Worm (Caenorhabditis elegans) whole organism, young adult: Measurements from ENCODE around the gene unc-10.

ENCODE experiments used
- C06A6.2 ChIP-seq: fragments of 200-800 bp; sonication (Bioruptor generic); conservative IDR thresholded peaks from 2 replicates; pipeline ENCODE4 v1.3.6; 2022; ENCODE audit warnings: missing genetic modification characterization, missing compliant biosample characterization
- D2030.7 ChIP-seq: fragments of 200-800 bp; sonication (Bioruptor generic); IDR thresholded peaks from 2 replicates; pipeline ENCODE4 v1.3.6; 2022; ENCODE audit warnings: missing genetic modification reagents, missing genetic modification characterization, missing compliant biosample characterization
- F22D6.2 ChIP-seq: sonication (generic microtip); optimal IDR thresholded peaks from 2 replicates; lab custom pipeline; 2016; ENCODE audit warnings: mild to moderate bottlenecking, missing genetic modification characterization, missing compliant biosample characterization
- F37B4.10 ChIP-seq: fragments of 200-800 bp; sonication (Bioruptor generic); IDR thresholded peaks from 2 replicates; pipeline ENCODE4 v1.3.6; 2022; ENCODE audit warnings: missing genetic modification characterization, missing compliant biosample characterization
- F49E8.2 ChIP-seq: sonication (generic microtip); optimal IDR thresholded peaks from 3 replicates; lab custom pipeline; 2017; ENCODE audit warnings: missing genetic modification characterization, mild to moderate bottlenecking, missing compliant biosample characterization, antibody characterized with exemption, moderate library complexity; ENCODE audit not compliant: insufficient read depth
- F52B5.7 ChIP-seq: sonication (generic microtip); optimal IDR thresholded peaks from 2 replicates; lab custom pipeline; 2016; ENCODE audit warnings: mild to moderate bottlenecking, missing genetic modification characterization, missing compliant biosample characterization
- K11D2.4 ChIP-seq: fragments of 200-800 bp; sonication (Bioruptor generic); IDR thresholded peaks from 2 replicates; pipeline ENCODE4 v1.3.6; 2022; ENCODE audit warnings: missing genetic modification reagents, missing genetic modification characterization, missing compliant biosample characterization
- Y53F4B.3 ChIP-seq: fragments of 200-800 bp; sonication (Bioruptor generic); IDR thresholded peaks from 2 replicates; pipeline ENCODE4 v1.3.6; 2022; ENCODE audit warnings: missing genetic modification reagents, missing genetic modification characterization, missing compliant biosample characterization
- Y53G8AR.9 ChIP-seq: fragments of 200-800 bp; sonication (Bioruptor generic); conservative IDR thresholded peaks from 2 replicates; pipeline ENCODE4 v1.3.6; 2022; ENCODE audit warnings: missing genetic modification reagents, missing genetic modification characterization, missing compliant biosample characterization
- Y56A3A.18 ChIP-seq: fragments of 200-800 bp; sonication (Bioruptor generic); IDR thresholded peaks from 2 replicates; pipeline ENCODE4 v1.3.6; 2022; ENCODE audit warnings: missing genetic modification reagents, missing genetic modification characterization, missing compliant biosample characterization
- Y95B8A.8 ChIP-seq: fragments of 200-800 bp; sonication (Bioruptor generic); IDR thresholded peaks from 2 replicates; pipeline ENCODE4 v1.3.6; 2022; ENCODE audit warnings: missing genetic modification reagents, missing genetic modification characterization, missing compliant biosample characterization
- ZK185.1 ChIP-seq: sonication (generic microtip); optimal IDR thresholded peaks from 2 replicates; lab custom pipeline; 2016; ENCODE audit warnings: mild to moderate bottlenecking, missing genetic modification characterization, missing compliant biosample characterization; ENCODE audit not compliant: poor library complexity, severe bottlenecking
- aptf-2 ChIP-seq: fragments of 200-800 bp; sonication (Bioruptor generic); conservative IDR thresholded peaks from 2 replicates; pipeline ENCODE4 v1.3.6; 2022; ENCODE audit warnings: missing genetic modification reagents, missing genetic modification characterization, missing compliant biosample characterization
- aptf-3 ChIP-seq: fragments of 200-800 bp; sonication (Bioruptor generic); IDR thresholded peaks from 2 replicates; pipeline ENCODE4 v1.3.6; 2022; ENCODE audit warnings: missing genetic modification characterization, missing compliant biosample characterization
- attf-5 ChIP-seq: fragments of 200-800 bp; sonication (Bioruptor generic); optimal IDR thresholded peaks from 2 replicates; lab custom pipeline; 2018; ENCODE audit warnings: mild to moderate bottlenecking, missing genetic modification characterization, missing compliant biosample characterization
- attf-6 ChIP-seq: fragments of 200-800 bp; sonication (Bioruptor generic); IDR thresholded peaks from 2 replicates; pipeline ENCODE4 v1.3.6; 2022; ENCODE audit warnings: missing genetic modification reagents, missing genetic modification characterization, missing compliant biosample characterization
- ccch-3 ChIP-seq: fragments of 200-800 bp; sonication (Bioruptor generic); optimal IDR thresholded peaks from 2 replicates; lab custom pipeline; 2018; ENCODE audit warnings: mild to moderate bottlenecking, missing genetic modification characterization, missing compliant biosample characterization
- cebp-1 ChIP-seq, 2 experiments: fragments of 200-800 bp in 1 of 2; sonication (Bioruptor generic) in 1 of 2; sonication (generic microtip) in 1 of 2; IDR thresholded peaks in 1 of 2; optimal IDR thresholded peaks in 1 of 2; 2 replicates each; pipeline versions ENCODE4 v1.3.6 to Lab custom; 2017 to 2022; ENCODE audit warnings: missing compliant biosample characterization in 2 of 2, missing genetic modification characterization in 2 of 2, mild to moderate bottlenecking in 1 of 2, missing genetic modification reagents in 1 of 2, moderate library complexity in 1 of 2
- ceh-100 ChIP-seq: fragments of 200-800 bp; sonication (Bioruptor generic); IDR thresholded peaks from 2 replicates; pipeline ENCODE4 v1.3.6; 2022; ENCODE audit warnings: missing genetic modification reagents, missing genetic modification characterization, missing compliant biosample characterization
- ceh-27 ChIP-seq: fragments of 200-800 bp; sonication (Bioruptor generic); optimal IDR thresholded peaks from 2 replicates; lab custom pipeline; 2018; ENCODE audit warnings: mild to moderate bottlenecking, missing genetic modification characterization, moderate library complexity, missing compliant biosample characterization
- egl-44 ChIP-seq: fragments of 200-800 bp; sonication (Bioruptor generic); IDR thresholded peaks from 2 replicates; pipeline ENCODE4 v1.3.6; 2022; ENCODE audit warnings: missing genetic modification reagents, missing genetic modification characterization, missing compliant biosample characterization
- ekl-4 ChIP-seq: fragments of 200-800 bp; sonication (Bioruptor generic); IDR thresholded peaks from 2 replicates; pipeline ENCODE4 v1.3.6; 2022; ENCODE audit warnings: missing genetic modification reagents, missing genetic modification characterization, missing compliant biosample characterization
- him-1 ChIP-seq: sonication (generic microtip); optimal IDR thresholded peaks from 2 replicates; lab custom pipeline; 2016; ENCODE audit warnings: missing genotype, missing genetic modification reagents, missing genetic modification characterization, missing compliant biosample characterization
- hmg-1.2 ChIP-seq: fragments of 200-800 bp; sonication (Bioruptor generic); IDR thresholded peaks from 2 replicates; pipeline ENCODE4 v1.3.6; 2022; ENCODE audit warnings: missing genetic modification reagents, missing genetic modification characterization, missing compliant biosample characterization
- hrde-1 ChIP-seq: sonication (generic microtip); optimal IDR thresholded peaks from 2 replicates; lab custom pipeline; 2016; ENCODE audit warnings: missing genetic modification characterization, mild to moderate bottlenecking, missing compliant biosample characterization, moderate library complexity, missing genotype, missing genetic modification reagents, borderline replicate concordance
- let-607 ChIP-seq, 2 experiments: fragments of 200-800 bp in 1 of 2; sonication (Bioruptor generic) in 1 of 2; sonication (generic microtip) in 1 of 2; optimal IDR thresholded peaks; 2 replicates each; lab custom pipeline; 2016 to 2018; ENCODE audit warnings: mild to moderate bottlenecking in 2 of 2, missing compliant biosample characterization in 2 of 2, missing genetic modification characterization in 2 of 2, moderate library complexity in 2 of 2, missing genotype in 1 of 2
- lin-26 ChIP-seq: fragments of 200-800 bp; sonication (Bioruptor generic); IDR thresholded peaks from 2 replicates; pipeline ENCODE4 v1.3.6; 2022; ENCODE audit warnings: missing genetic modification reagents, missing genetic modification characterization, missing compliant biosample characterization
- lin-35 ChIP-seq, 3 experiments: fragments of 150-350 bp in 2 of 3; sonication (generic microtip) in 1 of 3; optimal IDR thresholded peaks; 2 replicates each; lab custom pipeline; 2014 to 2018; ENCODE audit warnings: missing biosample characterization in 3 of 3, missing genetic modification characterization in 3 of 3, missing genetic modification reagents in 3 of 3
- lin-40 ChIP-seq: sonication (generic microtip); optimal IDR thresholded peaks from 2 replicates; lab custom pipeline; 2016; ENCODE audit warnings: missing genetic modification characterization, mild to moderate bottlenecking, missing compliant biosample characterization, missing genotype, missing genetic modification reagents
- lir-1 ChIP-seq: fragments of 200-800 bp; sonication (Bioruptor generic); conservative IDR thresholded peaks from 2 replicates; pipeline ENCODE4 v1.3.6; 2022; ENCODE audit warnings: missing genetic modification reagents, missing genetic modification characterization, missing compliant biosample characterization
- lsy-27 ChIP-seq: sonication (generic microtip); optimal IDR thresholded peaks from 2 replicates; lab custom pipeline; 2017; ENCODE audit warnings: missing genetic modification characterization, mild to moderate bottlenecking, missing compliant biosample characterization, antibody characterized with exemption, missing genotype, borderline replicate concordance; ENCODE audit not compliant: insufficient read depth
- madf-10 ChIP-seq: sonication (generic microtip); optimal IDR thresholded peaks from 2 replicates; lab custom pipeline; 2016; ENCODE audit warnings: mild to moderate bottlenecking, missing genetic modification characterization, missing compliant biosample characterization
- mcd-1 ChIP-seq: fragments of 200-800 bp; sonication (Bioruptor generic); IDR thresholded peaks from 2 replicates; pipeline ENCODE4 v1.3.6; 2022; ENCODE audit warnings: missing genetic modification reagents, missing genetic modification characterization, missing compliant biosample characterization
- mxl-1 ChIP-seq: sonication (generic microtip); optimal IDR thresholded peaks from 2 replicates; lab custom pipeline; 2016; ENCODE audit warnings: missing genetic modification characterization, missing compliant biosample characterization
- nfyb-1 ChIP-seq: fragments of 200-800 bp; sonication (Bioruptor generic); IDR thresholded peaks from 2 replicates; pipeline ENCODE4 v1.3.6; 2022; ENCODE audit warnings: missing genetic modification reagents, missing genetic modification characterization, missing compliant biosample characterization
- nhr-120 ChIP-seq: fragments of 200-800 bp; sonication (Bioruptor generic); IDR thresholded peaks from 2 replicates; pipeline ENCODE4 v1.3.6; 2022; ENCODE audit warnings: missing genetic modification characterization, missing compliant biosample characterization
- nhr-80 ChIP-seq: sonication (generic microtip); optimal IDR thresholded peaks from 2 replicates; lab custom pipeline; 2016; ENCODE audit warnings: missing genetic modification characterization, missing compliant biosample characterization
- nhr-90 ChIP-seq: sonication (generic microtip); optimal IDR thresholded peaks from 2 replicates; lab custom pipeline; 2016; ENCODE audit warnings: missing genotype, mild to moderate bottlenecking, missing genetic modification characterization, missing compliant biosample characterization
- pbrm-1 ChIP-seq: fragments of 200-800 bp; sonication (Bioruptor generic); IDR thresholded peaks from 2 replicates; pipeline ENCODE4 v1.3.6; 2022; ENCODE audit warnings: missing genetic modification reagents, missing genetic modification characterization, missing compliant biosample characterization
- pha-4 ChIP-seq: fragments of 150-350 bp; sonication (generic microtip); optimal IDR thresholded peaks from 2 replicates; lab custom pipeline; 2014; ENCODE audit warnings: missing biosample characterization, missing genetic modification reagents, missing genetic modification characterization
- rcor-1 ChIP-seq: fragments of 200-800 bp; sonication (Bioruptor generic); IDR thresholded peaks from 2 replicates; pipeline ENCODE4 v1.3.6; 2022; ENCODE audit warnings: missing genetic modification reagents, missing genetic modification characterization, missing compliant biosample characterization
- snpc-4 ChIP-seq, 5 experiments: fragments of 150-350 bp in 1 of 5; sonication (generic microtip) in 4 of 5; optimal IDR thresholded peaks; 2 replicates each; lab custom pipeline; 2014 to 2018; ENCODE audit warnings: missing genetic modification characterization in 5 of 5, missing biosample characterization in 3 of 5, antibody characterized with exemption in 2 of 5, mild to moderate bottlenecking in 2 of 5, missing compliant biosample characterization in 2 of 5, missing genotype in 2 of 5, moderate library complexity in 2 of 5, missing genetic modification reagents in 1 of 5
- tbx-9 ChIP-seq: sonication (generic microtip); optimal IDR thresholded peaks from 2 replicates; lab custom pipeline; 2016; ENCODE audit warnings: borderline replicate concordance, missing genetic modification characterization, inconsistent platforms, missing compliant biosample characterization
- unc-62 ChIP-seq: fragments of 150-350 bp; optimal IDR thresholded peaks from 2 replicates; lab custom pipeline; 2014; ENCODE audit warnings: missing biosample characterization, missing genetic modification reagents, missing genetic modification characterization
- zfh-2 ChIP-seq: fragments of 200-800 bp; sonication (Bioruptor generic); conservative IDR thresholded peaks from 2 replicates; pipeline ENCODE4 v1.3.6; 2022; ENCODE audit warnings: missing genetic modification reagents, missing genetic modification characterization, missing compliant biosample characterization
- zim-3 ChIP-seq: sonication (generic microtip); optimal IDR thresholded peaks from 2 replicates; lab custom pipeline; 2017; ENCODE audit warnings: mild to moderate bottlenecking, missing genetic modification characterization, moderate library complexity, missing compliant biosample characterization
- ztf-6 ChIP-seq: fragments of 200-800 bp; sonication (Bioruptor generic); IDR thresholded peaks from 2 replicates; pipeline ENCODE4 v1.3.6; 2022; ENCODE audit warnings: missing genetic modification reagents, missing genetic modification characterization, missing compliant biosample characterization

The unc-10 gene

ce11 chrX:7244756-7245155, 35.4 kb downstream of the unc-10 start:
- TF ChIP-seq hrde-1 (tag; lab: Kevin White, UChicago) (no peak), nfyb-1 (GFP tag; lab: Robert Waterston, UW) (0 out of 2 replicates have a peak, but pooled peaks have one; percentile 45), snpc-4 (GFP tag; optimal IDR thresholded peaks at IDR 0.05; lab: Kevin White, UChicago) (no peak), snpc-4 (tag; optimal IDR thresholded peaks at IDR 0.05; lab: Kevin White, UChicago) (no peak), mxl-1 (tag; lab: Kevin White, UChicago) (no peak), lin-26 (GFP tag; lab: Robert Waterston, UW) (no peak), him-1 (tag; lab: Kevin White, UChicago) (no peak), F49E8.2 (tag; lab: Kevin White, UChicago) (no peak), zim-3 (tag; lab: Kevin White, UChicago) (no peak), zfh-2 (GFP tag; lab: Robert Waterston, UW) (no peak), unc-62 (GFP tag; lab: Kevin White, UChicago) (peak; percentile 30), rcor-1 (GFP tag; lab: Robert Waterston, UW) (no peak), hmg-1.2 (GFP tag; lab: Robert Waterston, UW) (no peak), C06A6.2 (GFP tag; lab: Robert Waterston, UW) (no peak), attf-5 (GFP tag; lab: Kevin White, UChicago) (peak; percentile 13), mcd-1 (GFP tag; lab: Robert Waterston, UW) (no peak), D2030.7 (GFP tag; lab: Robert Waterston, UW) (no peak), pha-4 (tag; lab: Kevin White, UChicago) (peak; percentile 65), ccch-3 (GFP tag; lab: Kevin White, UChicago) (no peak), lin-40 (tag; lab: Kevin White, UChicago) (peak; percentile 31), lsy-27 (tag; lab: Kevin White, UChicago) (no peak), ceh-100 (GFP tag; lab: Robert Waterston, UW) (no peak), ekl-4 (GFP tag; lab: Robert Waterston, UW) (no peak), Y53G8AR.9 (GFP tag; lab: Robert Waterston, UW) (0 out of 2 replicates have a peak, but pooled peaks have one; percentile 35), F37B4.10 (GFP tag; lab: Robert Waterston, UW) (no peak), Y56A3A.18 (GFP tag; lab: Robert Waterston, UW) (no peak), Y95B8A.8 (no peak), lin-35 (GFP tag; optimal IDR thresholded peaks at IDR 0.05; lab: Kevin White, UChicago) (no peak), Y53F4B.3 (GFP tag; lab: Robert Waterston, UW) (no peak), pbrm-1 (GFP tag; lab: Robert Waterston, UW) (no peak), madf-10 (tag; lab: Kevin White, UChicago) (peak; percentile 36), K11D2.4 (GFP tag; lab: Robert Waterston, UW) (no peak), attf-6 (GFP tag; lab: Robert Waterston, UW) (no peak), nhr-80 (tag; lab: Kevin White, UChicago) (peak; percentile 97), nhr-90 (tag; lab: Kevin White, UChicago) (peak; percentile 39), ceh-27 (GFP tag; lab: Kevin White, UChicago) (no peak), nhr-120 (GFP tag; lab: Robert Waterston, UW) (no peak), aptf-3 (GFP tag; lab: Robert Waterston, UW) (no peak), let-607 (tag; optimal IDR thresholded peaks at IDR 0.05; lab: Kevin White, UChicago) (peak; percentile 43 to 70), F22D6.2 (no peak), aptf-2 (no peak), F52B5.7 (tag; lab: Kevin White, UChicago) (no peak), ztf-6 (GFP tag; lab: Robert Waterston, UW) (no peak), ZK185.1 (no peak), cebp-1 (GFP tag; IDR thresholded peaks at IDR 0.05; lab: Robert Waterston, UW) (no peak; the same call in 1 of the 2 replicates), cebp-1 (tag; optimal IDR thresholded peaks at IDR 0.05; lab: Kevin White, UChicago) (no peak), egl-44 (GFP tag; lab: Robert Waterston, UW) (no peak; the same call in 1 of the 2 replicates), tbx-9 (tag; lab: Kevin White, UChicago) (no peak), lir-1 (GFP tag; lab: Robert Waterston, UW) (0 out of 2 replicates have a peak, but pooled peaks have one; percentile 10)
